Worm (Caenorhabditis elegans): Measurements from ENCODE around the gene C33C12.12.

The C33C12.12 gene

DNA sequence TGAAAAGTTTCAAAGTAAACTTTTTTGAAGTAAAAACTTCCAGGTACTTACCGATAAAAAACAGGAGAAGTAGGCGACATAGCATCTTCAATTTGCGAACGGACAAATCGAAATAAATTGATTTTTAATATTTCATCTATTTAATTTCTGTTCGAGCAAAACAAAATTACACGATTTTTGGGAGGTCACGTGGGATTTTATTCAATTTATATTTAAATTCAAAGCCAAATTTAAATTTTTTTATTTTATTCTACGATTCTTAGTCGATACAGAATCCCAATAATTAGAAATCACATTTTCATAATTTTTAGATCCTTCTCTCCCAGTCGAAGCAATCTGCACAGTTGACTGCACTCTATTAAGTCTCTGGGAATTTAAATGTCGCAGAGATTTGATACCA lies at the start of gene C33C12.12:
Gene C33C12.12, minus strand, starts transcription at position 101 of the 400 bp plus-strand sequence.
- TF ChIP-seq unc-130 (tag; optimal IDR thresholded peaks at IDR 0.05) (no peak), nhr-11 (tag; optimal IDR thresholded peaks at IDR 0.05) (no peak), pax-3 (tag; optimal IDR thresholded peaks at IDR 0.05) (no peak), nhr-71 (tag; optimal IDR thresholded peaks at IDR 0.05) (no peak), skn-1 (tag; optimal IDR thresholded peaks at IDR 0.05) (no peak), jun-1 (tag; optimal IDR thresholded peaks at IDR 0.05) (no peak)

DNA sequence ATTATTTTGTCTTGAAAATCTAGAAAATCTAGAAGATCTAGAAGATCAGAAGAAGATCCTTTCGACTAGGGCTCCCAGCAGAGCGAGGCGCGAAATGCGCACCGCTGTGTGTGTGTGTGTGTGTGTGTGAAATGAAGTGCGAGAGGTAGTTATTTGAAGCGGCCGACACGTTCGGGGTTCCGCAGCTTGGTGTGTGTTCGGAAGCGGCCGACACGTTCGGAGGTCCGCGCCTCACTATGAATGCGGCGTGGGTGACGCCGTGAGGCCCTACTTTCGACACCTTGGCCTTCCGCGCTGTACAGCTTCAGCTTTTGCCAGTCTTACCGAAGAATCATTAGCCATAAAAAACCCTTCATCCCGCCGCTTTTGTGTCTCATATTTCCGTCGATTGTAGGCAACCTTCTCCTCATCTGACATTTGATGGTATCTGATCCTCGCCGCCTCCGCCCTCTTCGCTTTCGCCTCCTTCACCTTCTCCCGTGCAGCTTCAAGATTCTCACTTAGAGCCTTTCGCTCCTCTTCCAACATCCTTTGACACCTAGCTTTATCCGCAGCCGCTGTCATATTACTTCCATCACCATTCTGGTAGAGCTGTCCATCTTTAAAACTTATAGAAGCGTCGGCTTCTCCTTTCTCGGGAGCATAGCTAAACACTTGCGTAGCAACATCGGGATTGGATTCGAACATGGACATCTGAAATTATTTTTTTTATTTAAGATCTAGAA lies 47.1 kb upstream of the C33C12.12 start:
- no peak for TF ChIP-seq F16B12.6 (tag; optimal IDR thresholded peaks at IDR 0.05)
- no peak for TF ChIP-seq elt-3 (tag; optimal IDR thresholded peaks at IDR 0.05)
- TF ChIP-seq nhr-77 (tag; optimal IDR thresholded peaks at IDR 0.05) = no peak
- no peak for TF ChIP-seq hlh-17 (GFP tag; optimal IDR thresholded peaks at IDR 0.05; ENCODE audit: borderline replicate concordance)
- TF ChIP-seq nhr-90 (tag; optimal IDR thresholded peaks at IDR 0.05; ENCODE audit: poor library complexity) = no peak
- no peak for TF ChIP-seq hpl-2 (GFP tag; optimal IDR thresholded peaks at IDR 0.05)
- TF ChIP-seq nhr-47 (tag; optimal IDR thresholded peaks at IDR 0.05) = no peak
- no peak for TF ChIP-seq nhr-76 (tag; optimal IDR thresholded peaks at IDR 0.05)
- TF ChIP-seq unc-30 (tag; optimal IDR thresholded peaks at IDR 0.05) = no peak
- no peak for TF ChIP-seq isw-1 (GFP tag; IDR thresholded peaks at IDR 0.05)
- TF ChIP-seq skn-1 (tag; optimal IDR thresholded peaks at IDR 0.05) = no peak
- TF ChIP-seq hlh-4 (tag; optimal IDR thresholded peaks at IDR 0.05) = no peak

DNA sequence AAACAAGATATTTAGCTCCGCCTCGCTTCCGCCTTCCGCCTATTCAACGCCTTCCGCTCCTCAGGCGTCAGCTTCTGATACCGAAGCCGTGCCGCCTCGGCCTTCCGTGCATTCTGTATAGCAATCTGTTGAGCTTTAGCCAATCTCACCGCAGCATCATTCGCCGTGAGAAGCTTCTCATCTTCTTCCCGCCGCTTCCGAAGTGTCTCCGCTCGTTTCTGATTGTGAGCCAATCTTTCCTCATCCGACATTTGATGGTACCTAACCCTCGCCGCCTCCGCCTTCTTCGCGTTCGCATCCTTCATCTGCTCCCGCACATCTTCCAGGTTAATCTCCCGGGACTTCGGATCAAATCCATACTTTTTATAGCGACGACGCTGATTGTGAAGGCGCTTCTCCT lies 45.5 kb upstream of the C33C12.12 start:
- no peak for TF ChIP-seq tbx-2 (tag; optimal IDR thresholded peaks at IDR 0.05)
- TF ChIP-seq unc-86 (tag; optimal IDR thresholded peaks at IDR 0.05) = no peak
- no peak for TF ChIP-seq pax-3 (tag; optimal IDR thresholded peaks at IDR 0.05)
- no peak for TF ChIP-seq efl-1 (optimal IDR thresholded peaks at IDR 0.05)
- no peak for TF ChIP-seq efl-1 (GFP tag; optimal IDR thresholded peaks at IDR 0.05 in 1 of 2)
- no peak for TF ChIP-seq sptf-1 (tag; optimal IDR thresholded peaks at IDR 0.05)
- no peak for TF ChIP-seq swsn-7 (tag; optimal IDR thresholded peaks at IDR 0.05)
- no peak for TF ChIP-seq lin-14 (GFP tag; optimal IDR thresholded peaks at IDR 0.05)
- TF ChIP-seq hlh-17 (GFP tag; optimal IDR thresholded peaks at IDR 0.05; ENCODE audit: borderline replicate concordance) = no peak
- TF ChIP-seq lin-35 (GFP tag; optimal IDR thresholded peaks at IDR 0.05) = no peak
- TF ChIP-seq blmp-1 (tag; optimal IDR thresholded peaks at IDR 0.05) = no peak

DNA sequence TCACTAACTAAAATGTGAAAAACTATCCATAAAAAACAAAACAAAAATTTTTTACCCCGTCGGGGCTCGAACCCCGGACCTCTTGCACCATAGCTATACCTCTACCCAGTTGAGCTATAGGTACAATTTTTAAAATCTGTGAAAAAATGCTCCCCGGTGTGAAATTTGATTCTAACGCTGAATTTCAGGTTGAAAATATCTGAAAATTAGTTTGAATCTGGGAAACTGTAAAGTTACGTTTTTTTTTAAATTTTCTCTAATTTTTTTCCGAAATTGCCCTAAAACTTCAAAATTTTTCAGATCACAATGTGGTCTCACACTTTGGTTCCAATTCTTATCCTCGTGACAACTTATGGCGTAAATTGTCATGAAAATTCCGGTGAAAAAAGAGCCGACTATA lies 37.8 kb upstream of the C33C12.12 start, which contains the start of gene Y59C2A.1:
Gene Y59C2A.1, plus strand, starts transcription at position 301 of the 400 bp plus-strand sequence.
- TF ChIP-seq nhr-85 (tag) = no peak
- TF ChIP-seq aha-1 (tag; optimal IDR thresholded peaks at IDR 0.05) = no peak
- no peak for TF ChIP-seq isw-1 (GFP tag; IDR thresholded peaks at IDR 0.05)
- no peak for TF ChIP-seq C34B4.2 (tag; optimal IDR thresholded peaks at IDR 0.05)
- no peak for TF ChIP-seq lin-35 (GFP tag; optimal IDR thresholded peaks at IDR 0.05)
- no peak for TF ChIP-seq tbx-2 (tag; optimal IDR thresholded peaks at IDR 0.05)
- no peak for TF ChIP-seq ceh-8 (GFP tag; optimal IDR thresholded peaks at IDR 0.05)
- TF ChIP-seq nhr-77 (tag; optimal IDR thresholded peaks at IDR 0.05) = no peak
- no peak for TF ChIP-seq mab-9 (GFP tag; IDR thresholded peaks at IDR 0.05)
- no peak for TF ChIP-seq sptf-1 (tag; optimal IDR thresholded peaks at IDR 0.05)
- no peak for TF ChIP-seq sox-4 (tag; optimal IDR thresholded peaks at IDR 0.05)
- no peak for TF ChIP-seq zip-4 (GFP tag; optimal IDR thresholded peaks at IDR 0.05)
- TF ChIP-seq C16A3.4 (tag; optimal IDR thresholded peaks at IDR 0.05) = no peak
- TF ChIP-seq hlh-17 (GFP tag; optimal IDR thresholded peaks at IDR 0.05; ENCODE audit: borderline replicate concordance) = no peak
- TF ChIP-seq ceh-90 (tag; optimal IDR thresholded peaks at IDR 0.05) = no peak
- TF ChIP-seq nhr-28 (tag; optimal IDR thresholded peaks at IDR 0.05) = no peak
- no peak for TF ChIP-seq nhr-12 (tag; optimal IDR thresholded peaks at IDR 0.05)
- TF ChIP-seq ets-5 (GFP tag; IDR thresholded peaks at IDR 0.05) = no peak
- no peak for TF ChIP-seq pag-3 (tag; optimal IDR thresholded peaks at IDR 0.05; ENCODE audit: borderline replicate concordance, insufficient read depth)
- no peak for TF ChIP-seq tlp-1 (tag; optimal IDR thresholded peaks at IDR 0.05)
